Worm (Caenorhabditis elegans): ENCODE results near the gene T22H9.1.

- TF ChIP-seq him-1 (tag; optimal IDR thresholded peaks at IDR 0.05): no peak
- no peak for TF ChIP-seq W03F9.2 (tag; optimal IDR thresholded peaks at IDR 0.05)
Observed at ce11 chrV:332585-332984, 27.0 kb upstream of the T22H9.1 start.
